Fruit fly (Drosophila melanogaster) whole organism, embryonic: ENCODE data around the gene CG34453.

Experiments
- Awh ChIP-seq: fragments of 200-800 bp; sonication (Bioruptor generic); IDR thresholded peaks from 2 replicates; pipeline ENCODE4, ENCODE4 v1.3.6; 2022; ENCODE audit warnings: missing biosample characterization, missing genetic modification characterization
- CG10431 ChIP-seq: fragments of 200-800 bp; sonication (Bioruptor generic); optimal IDR thresholded peaks from 3 replicates; lab custom pipeline; 2018; ENCODE audit warnings: missing biosample characterization, mild to moderate bottlenecking, missing genetic modification characterization
- CG11398 ChIP-seq: fragments of 200-800 bp; sonication (Bioruptor generic); optimal IDR thresholded peaks from 2 replicates; lab custom pipeline; 2016; ENCODE audit warnings: missing biosample characterization, missing genetic modification characterization
- CG12071 ChIP-seq: fragments of 200-800 bp; sonication (Bioruptor generic); optimal IDR thresholded peaks from 3 replicates; lab custom pipeline; 2018; ENCODE audit warnings: missing biosample characterization, mild to moderate bottlenecking, missing genetic modification characterization
- CG14014 ChIP-seq: fragments of 200-800 bp; sonication (Bioruptor generic); IDR thresholded peaks from 2 replicates; pipeline ENCODE4 v1.3.6; 2022; ENCODE audit warnings: missing biosample characterization, missing genetic modification characterization
- CG14667 ChIP-seq: fragments of 200-800 bp; sonication (Bioruptor generic); IDR thresholded peaks from 2 replicates; pipeline ENCODE4 v1.3.6; 2022; ENCODE audit warnings: missing biosample characterization, missing genetic modification characterization
- CG18599 ChIP-seq: fragments of 200-800 bp; sonication (Bioruptor generic); optimal IDR thresholded peaks from 3 replicates; lab custom pipeline; 2017; ENCODE audit warnings: missing biosample characterization, missing genetic modification characterization, mild to moderate bottlenecking, moderate library complexity, missing genetic modification reagents
- CG2199 ChIP-seq: fragments of 200-800 bp; sonication (Bioruptor generic); IDR thresholded peaks from 3 replicates; pipeline ENCODE4 v1.3.6; 2022; ENCODE audit warnings: missing biosample characterization, missing genetic modification characterization
- CG30431 ChIP-seq: fragments of 200-800 bp; sonication (Bioruptor generic); optimal IDR thresholded peaks from 2 replicates; lab custom pipeline; 2017; ENCODE audit warnings: missing biosample characterization, missing genetic modification characterization
- CG3065 ChIP-seq: fragments of 200-800 bp; sonication (Bioruptor generic); optimal IDR thresholded peaks from 2 replicates; lab custom pipeline; 2016; ENCODE audit warnings: missing biosample characterization, missing genetic modification characterization
- CG31224 ChIP-seq: fragments of 200-800 bp; sonication (Bioruptor generic); IDR thresholded peaks from 2 replicates; pipeline ENCODE4 v1.3.6; 2022; ENCODE audit warnings: missing biosample characterization, missing genetic modification characterization
- CG4854 ChIP-seq: fragments of 200-800 bp; sonication (Bioruptor generic); optimal IDR thresholded peaks from 2 replicates; lab custom pipeline; 2016; ENCODE audit warnings: missing biosample characterization, missing genetic modification characterization, inconsistent platforms
- CG6683 ChIP-seq: fragments of 200-800 bp; sonication (Bioruptor generic); optimal IDR thresholded peaks from 2 replicates; lab custom pipeline; 2017; ENCODE audit warnings: missing biosample characterization, mild to moderate bottlenecking, missing genetic modification characterization, missing genetic modification reagents
- CG7839 ChIP-seq: fragments of 200-800 bp; sonication (Bioruptor generic); optimal IDR thresholded peaks from 3 replicates; lab custom pipeline; 2018; ENCODE audit warnings: missing biosample characterization, mild to moderate bottlenecking, missing genetic modification characterization, moderate library complexity
- CG8281 ChIP-seq: fragments of 200-800 bp; sonication (Bioruptor generic); optimal IDR thresholded peaks from 2 replicates; lab custom pipeline; 2018; ENCODE audit warnings: missing biosample characterization, mild to moderate bottlenecking, missing genetic modification characterization, moderate library complexity
- CG8359 ChIP-seq: fragments of 200-800 bp; sonication (Bioruptor generic); optimal IDR thresholded peaks from 2 replicates; lab custom pipeline; 2017; ENCODE audit warnings: missing biosample characterization, mild to moderate bottlenecking, missing genetic modification characterization, borderline replicate concordance
- CG9727 ChIP-seq: fragments of 200-800 bp; sonication (Bioruptor generic); optimal IDR thresholded peaks from 3 replicates; lab custom pipeline; 2017; ENCODE audit warnings: missing biosample characterization, mild to moderate bottlenecking, missing genetic modification characterization
- CG9797 ChIP-seq: fragments of 200-800 bp; sonication (Bioruptor generic); optimal IDR thresholded peaks from 3 replicates; lab custom pipeline; 2018; ENCODE audit warnings: missing biosample characterization, mild to moderate bottlenecking, missing genetic modification characterization
- Fer2 ChIP-seq: fragments of 200-800 bp; sonication (Bioruptor generic); optimal IDR thresholded peaks from 2 replicates; lab custom pipeline; 2018; ENCODE audit warnings: missing biosample characterization, mild to moderate bottlenecking, missing genetic modification characterization, moderate library complexity
- Hand ChIP-seq: fragments of 200-800 bp; sonication (Bioruptor generic); optimal IDR thresholded peaks from 2 replicates; lab custom pipeline; 2017; ENCODE audit warnings: mild to moderate bottlenecking, missing biosample characterization, missing genetic modification reagents, missing genetic modification characterization
- Hr78 ChIP-seq, 2 experiments: fragments of 200-800 bp in 1 of 2; fragments of >200 bp in 1 of 2; sonication (Bioruptor generic) in 1 of 2; optimal IDR thresholded peaks; 2 replicates each; lab custom pipeline; 2017 to 2019; ENCODE audit warnings: missing biosample characterization in 2 of 2, missing genetic modification characterization in 2 of 2, mild to moderate bottlenecking in 1 of 2, moderate library complexity in 1 of 2
- Meics ChIP-seq: fragments of 200-800 bp; sonication (Bioruptor generic); optimal IDR thresholded peaks from 2 replicates; lab custom pipeline; 2017; ENCODE audit warnings: missing biosample characterization, mild to moderate bottlenecking, missing genetic modification characterization
- NFAT ChIP-seq: fragments of 200-800 bp; sonication (Bioruptor generic); IDR thresholded peaks from 2 replicates; pipeline ENCODE4 v1.3.6; 2022; ENCODE audit warnings: missing biosample characterization, missing genetic modification characterization
- Oli ChIP-seq: fragments of 200-800 bp; sonication (Bioruptor generic); optimal IDR thresholded peaks from 2 replicates; lab custom pipeline; 2018; ENCODE audit warnings: missing biosample characterization, mild to moderate bottlenecking, missing genetic modification characterization, moderate library complexity
- Trl ChIP-seq, 3 experiments: fragments of >200 bp in 2 of 3; fragments of 200-800 bp in 1 of 3; sonication (Bioruptor generic) in 1 of 3; optimal IDR thresholded peaks; 2 replicates in 1 of 3; 3 replicates in 2 of 3; lab custom pipeline; 2016 to 2017; ENCODE audit warnings: missing biosample characterization in 1 of 3, missing genetic modification characterization in 1 of 3
- az2 ChIP-seq: fragments of 200-800 bp; sonication (Bioruptor generic); optimal IDR thresholded peaks from 3 replicates; lab custom pipeline; 2016; ENCODE audit warnings: missing biosample characterization, missing genetic modification characterization
- bowl ChIP-seq: fragments of 200-800 bp; sonication (Bioruptor generic); IDR thresholded peaks from 2 replicates; pipeline ENCODE4 v1.3.6; 2022; ENCODE audit warnings: missing biosample characterization, missing genetic modification characterization
- br ChIP-seq: fragments of >200 bp; optimal IDR thresholded peaks from 2 replicates; lab custom pipeline; 2017
- cad ChIP-seq: fragments of >200 bp; optimal IDR thresholded peaks from 2 replicates; lab custom pipeline; 2017; ENCODE audit warnings: missing biosample characterization, missing genetic modification characterization
- ci ChIP-seq: fragments of 200-800 bp; sonication (Bioruptor generic); IDR thresholded peaks from 3 replicates; pipeline ENCODE4 v1.3.6; 2022; ENCODE audit warnings: missing biosample characterization, missing genetic modification characterization
- dan ChIP-seq: fragments of 200-800 bp; sonication (Bioruptor generic); IDR thresholded peaks from 2 replicates; pipeline ENCODE4 v1.3.6; 2022; ENCODE audit warnings: missing biosample characterization, missing genetic modification characterization
- exex ChIP-seq: fragments of 200-800 bp; sonication (Bioruptor generic); optimal IDR thresholded peaks from 4 replicates; lab custom pipeline; 2018; ENCODE audit warnings: missing biosample characterization, mild to moderate bottlenecking, missing genetic modification characterization, moderate library complexity
- her ChIP-seq: fragments of 200-800 bp; sonication (Bioruptor generic); optimal IDR thresholded peaks from 2 replicates; lab custom pipeline; 2016; ENCODE audit warnings: missing biosample characterization, missing genetic modification characterization
- lmd ChIP-seq: fragments of 200-800 bp; sonication (Bioruptor generic); IDR thresholded peaks from 2 replicates; pipeline ENCODE4 v1.3.6; 2022; ENCODE audit warnings: missing biosample characterization, missing genetic modification characterization
- pan ChIP-seq, 4 experiments: fragments of >200 bp in 3 of 4; fragments of 200-800 bp in 1 of 4; sonication (Bioruptor generic) in 1 of 4; optimal IDR thresholded peaks in 3 of 4; IDR thresholded peaks in 1 of 4; 2 replicates each; pipeline versions ENCODE4 v1.3.6 to Lab custom; 2017 to 2022; ENCODE audit warnings: missing biosample characterization in 2 of 4, missing genetic modification characterization in 2 of 4, mixed read lengths in 1 of 4
- pzg ChIP-seq: fragments of 200-800 bp; sonication (Bioruptor generic); optimal IDR thresholded peaks from 3 replicates; lab custom pipeline; 2018; ENCODE audit warnings: missing biosample characterization, mild to moderate bottlenecking, missing genetic modification characterization, moderate library complexity
- repo ChIP-seq: fragments of 200-800 bp; sonication (Bioruptor generic); optimal IDR thresholded peaks from 2 replicates; lab custom pipeline; 2016; ENCODE audit warnings: missing biosample characterization, missing genetic modification characterization
- sima ChIP-seq: fragments of 200-800 bp; sonication (Bioruptor generic); optimal IDR thresholded peaks from 2 replicates; lab custom pipeline; 2016; ENCODE audit warnings: missing biosample characterization, missing genetic modification characterization
- tio ChIP-seq: fragments of 200-800 bp; sonication (Bioruptor generic); optimal IDR thresholded peaks from 2 replicates; lab custom pipeline; 2017; ENCODE audit warnings: missing biosample characterization, missing genetic modification characterization, inconsistent platforms
- trem ChIP-seq: fragments of 200-800 bp; optimal IDR thresholded peaks from 3 replicates; lab custom pipeline; 2019; ENCODE audit warnings: missing biosample characterization, mild to moderate bottlenecking, missing genetic modification characterization, moderate library complexity
- twi ChIP-seq: fragments of 200-800 bp; optimal IDR thresholded peaks from 2 replicates; lab custom pipeline; 2019; ENCODE audit warnings: missing biosample characterization, mild to moderate bottlenecking, missing genetic modification characterization, moderate library complexity
- usp ChIP-seq: fragments of >200 bp; optimal IDR thresholded peaks from 2 replicates; lab custom pipeline; 2017; ENCODE audit warnings: missing biosample characterization, missing genetic modification characterization
- vfl ChIP-seq: fragments of 200-800 bp; sonication (Bioruptor generic); optimal IDR thresholded peaks from 2 replicates; lab custom pipeline; 2016; ENCODE audit warnings: missing biosample characterization, missing genetic modification characterization
- zfh2 ChIP-seq: fragments of 200-800 bp; sonication (Bioruptor generic); optimal IDR thresholded peaks from 2 replicates; lab custom pipeline; 2016; ENCODE audit warnings: missing biosample characterization, missing genetic modification characterization

The CG34453 gene

dm6 chr3L:224004-224951 lies 8.9 kb downstream of the CG34453 start (continued):
- TF ChIP-seq twi (peak; percentile 1), CG4854 (GFP tag; lab: Kevin White, UChicago) (no peak), CG8359 (GFP tag; lab: Kevin White, UChicago) (no peak), dan (GFP tag; lab: Robert Waterston, UW) (no peak)

- TF ChIP-seq CG31224 (GFP tag; lab: Robert Waterston, UW) (peak; percentile 79), CG7839 (tag; lab: Kevin White, UChicago) (peak; percentile 87), vfl (GFP tag; lab: Kevin White, UChicago) (peak; percentile 85), CG18599 (peak; percentile 82), Hand (GFP tag; lab: Kevin White, UChicago) (peak; percentile 63), usp (GFP tag; lab: Kevin White, UChicago) (no peak), ci (GFP tag; lab: Robert Waterston, UW) (peak; percentile 64), pan (optimal IDR thresholded peaks at IDR 0.05; lab: Kevin White, UChicago) (no peak), pan (GFP tag; optimal IDR thresholded peaks at IDR 0.05 in 1 of 2, IDR thresholded peaks at IDR 0.05 in 1 of 2) (peak in 1 of 2 experiments; percentile 70), CG12071 (GFP tag; lab: Kevin White, UChicago) (peak; percentile 70), az2 (GFP tag; lab: Kevin White, UChicago) (peak; percentile 87), exex (peak; percentile 60), CG14667 (GFP tag; lab: Robert Waterston, UW) (peak; percentile 67), pzg (GFP tag; lab: Kevin White, UChicago) (peak; percentile 57), CG9727 (GFP tag; lab: Kevin White, UChicago) (peak; percentile 89), CG9797 (GFP tag; lab: Kevin White, UChicago) (peak; percentile 20), CG10431 (GFP tag; lab: Kevin White, UChicago) (peak; percentile 78), CG30431 (GFP tag; lab: Kevin White, UChicago) (peak; percentile 70), sima (peak; percentile 41), CG3065 (GFP tag; lab: Kevin White, UChicago) (peak; percentile 44), trem (tag; lab: Kevin White, UChicago) (peak; percentile 33), CG8281 (peak; percentile 69), her (peak; percentile 28), tio (GFP tag; lab: Kevin White, UChicago) (peak; percentile 90), lmd (GFP tag; lab: Robert Waterston, UW) (peak; percentile 91), cad (no peak), NFAT (GFP tag; lab: Robert Waterston, UW) (peak; percentile 89), CG11398 (GFP tag; lab: Kevin White, UChicago) (no peak), zfh2 (GFP tag; lab: Kevin White, UChicago) (peak; percentile 94), CG2199 (GFP tag; lab: Robert Waterston, UW) (0 out of 3 replicates have a peak, but pooled peaks have one; percentile 57), Hr78 (GFP tag; optimal IDR thresholded peaks at IDR 0.05; lab: Kevin White, UChicago) (peak in 1 of 2 experiments; percentile 40), Meics (peak; percentile 89), br (lab: Kevin White, UChicago) (no peak), CG6683 (GFP tag; lab: Kevin White, UChicago) (peak; percentile 13), Oli (tag; lab: Kevin White, UChicago) (peak; percentile 87), bowl (GFP tag; lab: Robert Waterston, UW) (0 out of 2 replicates have a peak, but pooled peaks have one; percentile 21), repo (GFP tag; lab: Kevin White, UChicago) (peak; percentile 57), Awh (GFP tag; lab: Robert Waterston, UW) (peak; percentile 20; the same call in 1 of the 2 replicates), CG14014 (peak; percentile 80), Fer2 (tag; lab: Kevin White, UChicago) (peak; percentile 76), Trl (optimal IDR thresholded peaks at IDR 0.05; lab: Kevin White, UChicago) (no peak), Trl (GFP tag; optimal IDR thresholded peaks at IDR 0.05; lab: Kevin White, UChicago) (peak; percentile 70)
Observed at dm6 chr3L:223019-223902, 9.9 kb downstream of the CG34453 start, which contains the start of the genes pyx and CG33229. Gene pyx (minus strand): TSS chr3L:223069. Gene CG33229 (plus strand): TSS chr3L:223852.
